Worm (Caenorhabditis elegans) whole organism, late embryonic: ENCODE results near the gene T22B2.5.

Experiments
- ama-1 ChIP-seq: fragments of 150-350 bp; optimal IDR thresholded peaks from 2 replicates; lab custom pipeline; 2014
- ceh-34 ChIP-seq: sonication (generic microtip); optimal IDR thresholded peaks from 2 replicates; lab custom pipeline; 2016; ENCODE audit warnings: mild to moderate bottlenecking, missing genetic modification characterization, missing compliant biosample characterization
- ceh-9 ChIP-seq: sonication (generic microtip); optimal IDR thresholded peaks from 2 replicates; lab custom pipeline; 2016; ENCODE audit warnings: mild to moderate bottlenecking, missing genetic modification characterization, inconsistent platforms, missing compliant biosample characterization
- hlh-15 ChIP-seq: sonication (generic microtip); optimal IDR thresholded peaks from 2 replicates; lab custom pipeline; 2016; ENCODE audit warnings: missing genetic modification characterization, missing compliant biosample characterization
- hlh-30 ChIP-seq: sonication (generic microtip); optimal IDR thresholded peaks from 2 replicates; lab custom pipeline; 2017; ENCODE audit warnings: antibody characterized with exemption, missing genetic modification characterization, missing compliant biosample characterization; ENCODE audit not compliant: insufficient read depth
- nhr-11 ChIP-seq: fragments of 150-350 bp; optimal IDR thresholded peaks from 2 replicates; lab custom pipeline; 2014; ENCODE audit warnings: missing biosample characterization, missing genetic modification characterization
- nhr-232 ChIP-seq: sonication (generic microtip); optimal IDR thresholded peaks from 2 replicates; lab custom pipeline; 2016; ENCODE audit warnings: missing genetic modification characterization, missing compliant biosample characterization
- pag-3 ChIP-seq: sonication (generic microtip); optimal IDR thresholded peaks from 2 replicates; lab custom pipeline; 2016; ENCODE audit warnings: missing compliant biosample characterization, missing genetic modification characterization, borderline replicate concordance
- ttx-3 ChIP-seq: sonication (generic microtip); optimal IDR thresholded peaks from 2 replicates; lab custom pipeline; 2016; ENCODE audit warnings: missing genetic modification reagents, missing genetic modification characterization, missing compliant biosample characterization
- unc-55 ChIP-seq: sonication (generic microtip); optimal IDR thresholded peaks from 2 replicates; lab custom pipeline; 2017; ENCODE audit warnings: missing biosample characterization, missing genetic modification reagents, missing genetic modification characterization

ce11 chrX:3938950-3939349, 27.8 kb upstream of the T22B2.5 start, which contains the start of gene T19D2.3:
- no peak for TF ChIP-seq hlh-30
- TF ChIP-seq nhr-11 = no peak
- TF ChIP-seq ceh-9 (tag; lab: Kevin White, UChicago) = no peak
- TF ChIP-seq ama-1 (lab: Kevin White, UChicago) = no peak
- no peak for TF ChIP-seq nhr-232 (tag; lab: Kevin White, UChicago)
- TF ChIP-seq unc-55 = no peak
- TF ChIP-seq ttx-3 (tag; lab: Kevin White, UChicago) = no peak
- no peak for TF ChIP-seq pag-3
- no peak for TF ChIP-seq hlh-15 (tag; lab: Kevin White, UChicago)
- TF ChIP-seq ceh-34 (tag; lab: Kevin White, UChicago) = no peak
